Worm (Caenorhabditis elegans): ENCODE data around the gene srh-255.

srh-255 gene

ce11 chrV:17035850-17036249 lies 28.9 kb upstream of the srh-255 start, which contains the start of gene srz-94:
Gene srz-94, minus strand, starts transcription at chrV:17035950.
- TF ChIP-seq F33H1.4 (GFP tag; IDR thresholded peaks at IDR 0.05) (no peak), somi-1 (GFP tag; optimal IDR thresholded peaks at IDR 0.05) (no peak), nhr-179 (tag; optimal IDR thresholded peaks at IDR 0.05) (no peak), athp-1 (tag; optimal IDR thresholded peaks at IDR 0.05) (no peak), zim-3 (tag; optimal IDR thresholded peaks at IDR 0.05) (no peak), ama-1 (optimal IDR thresholded peaks at IDR 0.05) (no peak), ama-1 (GFP tag; optimal IDR thresholded peaks at IDR 0.05) (no peak), akir-1 (GFP tag; optimal IDR thresholded peaks at IDR 0.05) (no peak), ztf-6 (GFP tag; IDR thresholded peaks at IDR 0.05) (no peak), nfyb-1 (GFP tag; IDR thresholded peaks at IDR 0.05) (no peak), F23B12.7 (tag; optimal IDR thresholded peaks at IDR 0.05; ENCODE audit: insufficient read depth) (no peak)

- TF ChIP-seq dox-1 (GFP tag; IDR thresholded peaks at IDR 0.05) (no peak), aptf-2 (GFP tag; conservative IDR thresholded peaks at IDR 0.05) (no peak), B0336.3 (GFP tag; IDR thresholded peaks at IDR 0.05) (no peak), F57C9.4 (tag; optimal IDR thresholded peaks at IDR 0.05) (no peak), dpl-1 (GFP tag; optimal IDR thresholded peaks at IDR 0.05) (no peak), chd-7 (tag; optimal IDR thresholded peaks at IDR 0.05) (no peak), atf-7 (tag; optimal IDR thresholded peaks at IDR 0.05) (no peak), ZK185.1 (tag; optimal IDR thresholded peaks at IDR 0.05; ENCODE audit: poor library complexity, severe bottlenecking) (no peak), madf-3 (GFP tag; IDR thresholded peaks at IDR 0.05) (no peak), snpc-1.1 (tag; optimal IDR thresholded peaks at IDR 0.05; ENCODE audit: insufficient read depth) (no peak), mcd-1 (GFP tag; IDR thresholded peaks at IDR 0.05) (no peak), hmg-20 (GFP tag; IDR thresholded peaks at IDR 0.05) (no peak), snpc-1.3 (tag; optimal IDR thresholded peaks at IDR 0.05; ENCODE audit: insufficient read depth) (no peak), dpff-1 (tag; optimal IDR thresholded peaks at IDR 0.05) (no peak), rec-8 (tag; optimal IDR thresholded peaks at IDR 0.05) (no peak), xnd-1 (tag; optimal IDR thresholded peaks at IDR 0.05) (no peak), Y56A3A.18 (GFP tag; IDR thresholded peaks at IDR 0.05) (no peak)
These were observed 22.5 kb upstream of the srh-255 start, which contains the start of gene hpo-33 for ce11 chrV:17042263-17042662. Gene hpo-33, plus strand, starts transcription at chrV:17042563.

- TF ChIP-seq egl-44 (GFP tag; IDR thresholded peaks at IDR 0.05) (no peak), ceh-58 (GFP tag; IDR thresholded peaks at IDR 0.05) (no peak), ets-4 (GFP tag; optimal IDR thresholded peaks at IDR 0.05) (no peak), lsy-27 (tag; optimal IDR thresholded peaks at IDR 0.05; ENCODE audit: borderline replicate concordance, insufficient read depth) (no peak), him-1 (tag; optimal IDR thresholded peaks at IDR 0.05) (no peak), zfh-2 (GFP tag; conservative IDR thresholded peaks at IDR 0.05) (no peak), fkh-3 (tag; optimal IDR thresholded peaks at IDR 0.05) (no peak)
These were observed 20.3 kb upstream of the srh-255 start, which contains the start of gene F28B1.2 for ce11 chrV:17044500-17044899. Gene F28B1.2, plus strand, starts transcription at chrV:17044800.

ce11 chrV:17059987-17060386 lies 4.8 kb upstream of the srh-255 start, which contains the start of gene sri-66:
Gene sri-66, plus strand, starts transcription at chrV:17060287.
- no peak for TF ChIP-seq die-1 (tag; optimal IDR thresholded peaks at IDR 0.05)
- TF ChIP-seq lsy-27 (tag; optimal IDR thresholded peaks at IDR 0.05; ENCODE audit: borderline replicate concordance, insufficient read depth), result no peak
- no peak for TF ChIP-seq lin-26 (GFP tag; IDR thresholded peaks at IDR 0.05)
- no peak for TF ChIP-seq efl-1 (GFP tag; optimal IDR thresholded peaks at IDR 0.05)
- no peak for TF ChIP-seq aptf-2 (GFP tag; conservative IDR thresholded peaks at IDR 0.05)
- TF ChIP-seq cebp-1 (GFP tag; IDR thresholded peaks at IDR 0.05), result no peak
- TF ChIP-seq cebp-1 (tag; optimal IDR thresholded peaks at IDR 0.05), result no peak
- TF ChIP-seq dox-1 (GFP tag; IDR thresholded peaks at IDR 0.05), result no peak
- no peak for TF ChIP-seq hlh-26 (GFP tag; conservative IDR thresholded peaks at IDR 0.05)
- no peak for TF ChIP-seq B0336.3 (GFP tag; IDR thresholded peaks at IDR 0.05)

Measured in whole organism, young adult.